Worm (Caenorhabditis elegans): Measurements from ENCODE around the gene R03E9.2.

ce11 chrX:6743853-6744346, 10.8 kb upstream of the R03E9.2 start:
- TF ChIP-seq zip-8 (tag; optimal IDR thresholded peaks at IDR 0.05) (no peak), ztf-11 (tag; optimal IDR thresholded peaks at IDR 0.05) (no peak), snpc-4 (tag; optimal IDR thresholded peaks at IDR 0.05) (no peak), pha-4 (tag; optimal IDR thresholded peaks at IDR 0.05) (peak; percentile 42), unc-62 (GFP tag; optimal IDR thresholded peaks at IDR 0.05) (peak; percentile 82), lsy-2 (tag; optimal IDR thresholded peaks at IDR 0.05) (peak; percentile 10)
